Worm (Caenorhabditis elegans): Measurements from ENCODE around the gene Y43F8C.23.

ce11 chrV:19728731-19729130, 17.2 kb upstream of the Y43F8C.23 start, which contains the start of gene Y116F11A.3:
- TF ChIP-seq ceh-36 (tag; optimal IDR thresholded peaks at IDR 0.05) (no peak), hmbx-1 (tag; optimal IDR thresholded peaks at IDR 0.05) (no peak), ama-1 (optimal IDR thresholded peaks at IDR 0.05) (no peak), sea-1 (GFP tag; conservative IDR thresholded peaks at IDR 0.05) (no peak), tbx-37 (GFP tag; conservative IDR thresholded peaks at IDR 0.05) (no peak), B0310.2 (tag; optimal IDR thresholded peaks at IDR 0.05) (no peak)

Measured in whole organism, early embryonic.